Fruit fly (Drosophila melanogaster) whole organism: ENCODE measurements around the gene CG8861.

Experiments used
- EcR ChIP-seq, 2 experiments: fragments of >200 bp; optimal IDR thresholded peaks; 2 replicates each; lab custom pipeline; 2017; ENCODE audit warnings: missing biosample characterization in 2 of 2, missing genetic modification characterization in 2 of 2, missing genetic modification reagents in 2 of 2
- pan ChIP-seq: fragments of >200 bp; optimal IDR thresholded peaks from 2 replicates; lab custom pipeline; 2017
- psq ChIP-seq: fragments of >200 bp; optimal IDR thresholded peaks from 2 replicates; lab custom pipeline; 2017
- usp ChIP-seq: fragments of >200 bp; optimal IDR thresholded peaks from 2 replicates; lab custom pipeline; 2017; ENCODE audit warnings: missing biosample characterization, missing genetic modification characterization, mixed read lengths

- TF ChIP-seq usp (GFP tag; lab: Kevin White, UChicago) (no peak), EcR (GFP tag; optimal IDR thresholded peaks at IDR 0.05; lab: Kevin White, UChicago) (no peak), pan (lab: Kevin White, UChicago) (no peak), psq (lab: Kevin White, UChicago) (no peak)
Measured at dm6 chr3R:9328411-9328810, at the start of gene CG8861.
